Fruit fly (Drosophila melanogaster) ovary, adult (tissue): Measurements from ENCODE around the gene not.

Source experiments
- CG17801 ChIP-seq: fragments of 200-800 bp; optimal IDR thresholded peaks from 2 replicates; lab custom pipeline; 2019; ENCODE audit warnings: missing biosample characterization, mild to moderate bottlenecking, missing genetic modification characterization, moderate library complexity; ENCODE audit not compliant: partially characterized antibody

The not gene

dm6 chr3L:18628458-18628857 is 6.5 kb upstream of the not start:
- TF ChIP-seq CG17801 (GFP tag; lab: Kevin White, UChicago): no peak

DNA sequence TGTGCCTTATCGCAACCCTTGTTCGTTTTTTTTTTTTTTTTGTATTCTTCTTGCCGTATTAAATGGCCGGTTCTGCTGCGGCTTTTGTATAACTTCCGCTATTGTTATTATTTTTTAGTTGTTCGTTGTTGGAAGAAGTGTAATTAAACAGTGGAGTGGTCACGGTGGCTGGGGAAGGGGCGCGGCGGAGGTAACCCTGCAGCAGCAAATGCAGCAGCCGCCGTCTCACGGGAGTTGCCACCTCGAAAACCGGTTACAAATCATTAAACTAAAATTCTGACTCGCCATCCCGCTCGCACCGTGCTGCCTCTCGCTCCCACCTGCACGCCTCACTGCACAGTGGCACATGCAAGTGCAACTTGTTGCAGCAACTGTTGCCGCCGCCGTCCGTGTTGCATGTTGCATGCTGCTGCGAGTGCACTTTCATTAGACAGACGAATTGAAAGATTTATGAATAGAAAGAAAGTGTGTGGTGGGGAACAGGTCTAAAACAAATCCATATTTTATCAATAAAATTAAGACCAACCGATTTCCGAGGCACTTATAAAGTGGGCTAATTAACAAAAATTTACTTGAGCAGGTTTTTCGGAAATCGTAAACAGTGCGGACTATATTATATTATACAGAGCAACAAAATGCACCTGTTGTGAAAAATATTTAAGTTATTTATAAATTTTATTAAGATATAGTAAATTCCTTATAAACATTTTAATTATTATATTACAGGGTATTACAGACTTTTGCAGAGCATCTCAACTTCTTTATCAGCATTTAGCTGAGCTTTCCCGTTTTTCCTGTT is 5.9 kb upstream of the not start:
- TF ChIP-seq CG17801 (GFP tag; lab: Kevin White, UChicago): no peak

DNA sequence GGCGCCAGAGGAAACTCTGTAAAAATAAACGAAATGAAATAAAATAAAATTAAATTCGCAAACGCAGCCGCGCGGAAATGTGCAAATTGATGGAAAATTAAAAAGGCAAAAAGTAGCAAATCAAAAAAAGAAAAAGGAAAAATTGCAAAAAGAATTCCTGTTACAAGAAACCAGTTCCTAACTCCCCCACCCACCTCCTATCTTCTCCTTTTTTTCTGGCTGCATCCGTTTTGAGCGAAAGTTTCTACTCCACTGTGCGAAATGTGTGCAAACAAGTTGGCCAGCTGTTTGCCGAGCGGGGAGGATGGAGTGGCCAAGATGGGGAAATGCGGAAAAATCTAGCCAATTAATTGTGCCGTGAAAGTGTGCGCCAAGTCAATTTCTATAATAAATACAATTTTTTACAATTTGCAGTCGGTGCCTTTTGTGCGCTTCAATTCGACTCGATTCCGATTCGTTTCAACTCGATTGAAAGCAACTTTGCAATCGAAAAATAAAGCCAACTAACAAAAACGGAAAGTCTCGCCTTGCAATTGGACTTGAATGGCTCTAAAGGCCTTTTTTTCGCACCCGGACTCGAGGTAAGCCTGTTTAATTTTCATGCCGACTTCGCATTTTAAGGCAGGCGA is 4.6 kb upstream of the not start:
- TF ChIP-seq CG17801 (GFP tag; lab: Kevin White, UChicago): no peak

DNA sequence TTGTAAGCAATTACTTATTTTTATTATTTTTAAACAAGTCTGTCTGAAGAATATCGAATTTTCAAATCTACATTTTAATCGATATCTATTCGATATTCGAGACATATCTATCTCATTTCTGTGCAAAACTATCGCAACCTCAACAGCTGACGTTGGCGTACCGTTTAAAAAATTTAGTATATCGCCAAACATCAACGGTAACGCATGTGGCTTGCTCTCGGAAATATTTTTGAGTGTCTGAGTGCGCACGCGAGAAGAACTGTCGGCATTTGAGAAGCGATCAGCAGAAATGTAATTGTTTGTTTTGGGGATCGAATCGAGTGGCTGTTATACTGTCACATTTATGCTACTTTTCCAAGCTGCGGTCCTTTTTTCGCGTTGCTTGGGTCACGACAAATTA is 3.9 kb upstream of the not start, which contains the start of gene MYPT-75D:
Gene MYPT-75D (plus strand): TSS at position 174 of the 400 bp plus-strand sequence.
- peak; percentile 57 for TF ChIP-seq CG17801 (GFP tag; lab: Kevin White, UChicago)

- TF ChIP-seq CG17801 (GFP tag; lab: Kevin White, UChicago): no peak
Observed at dm6 chr3L:18622422-18622739, 452 bp upstream of the not start, which contains the start of gene bora. Gene bora, plus strand, starts transcription at chr3L:18622692.

DNA sequence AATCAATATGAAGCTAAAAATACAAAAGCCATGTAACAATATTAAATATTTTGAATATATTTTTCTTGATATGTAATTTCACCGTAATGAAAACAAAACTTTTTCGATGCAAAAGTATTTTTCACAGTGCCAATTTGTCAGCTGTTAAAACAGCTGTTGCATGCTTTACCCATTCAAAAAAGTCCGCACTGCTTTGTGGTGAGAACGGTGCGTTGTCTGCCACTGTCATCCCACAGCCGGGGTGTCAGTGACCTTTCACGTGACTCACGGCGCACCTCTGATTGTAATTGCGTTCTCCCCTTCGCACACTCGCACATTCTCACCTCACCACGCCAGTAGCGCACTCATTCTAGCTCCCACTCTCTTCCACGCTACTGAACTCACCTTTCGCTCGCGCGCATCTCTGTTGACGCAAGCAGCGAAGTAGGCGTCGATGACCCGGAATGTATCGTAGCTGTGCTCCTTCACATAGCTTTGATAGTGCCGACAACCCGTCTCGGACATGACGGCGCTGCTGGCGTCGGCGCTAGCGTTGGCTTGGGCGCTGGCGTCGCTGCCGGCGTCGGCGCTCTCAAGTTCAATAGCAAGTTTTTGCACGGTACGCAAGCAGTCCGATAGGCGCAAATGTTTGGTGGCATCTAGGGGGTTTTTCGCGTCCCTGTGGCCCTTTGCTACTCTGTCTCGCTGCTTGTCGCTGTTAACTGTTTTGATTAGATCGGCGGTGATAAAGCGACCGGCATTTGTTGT is 768 bp downstream of the not start:
- no peak for TF ChIP-seq CG17801 (GFP tag; lab: Kevin White, UChicago)

DNA sequence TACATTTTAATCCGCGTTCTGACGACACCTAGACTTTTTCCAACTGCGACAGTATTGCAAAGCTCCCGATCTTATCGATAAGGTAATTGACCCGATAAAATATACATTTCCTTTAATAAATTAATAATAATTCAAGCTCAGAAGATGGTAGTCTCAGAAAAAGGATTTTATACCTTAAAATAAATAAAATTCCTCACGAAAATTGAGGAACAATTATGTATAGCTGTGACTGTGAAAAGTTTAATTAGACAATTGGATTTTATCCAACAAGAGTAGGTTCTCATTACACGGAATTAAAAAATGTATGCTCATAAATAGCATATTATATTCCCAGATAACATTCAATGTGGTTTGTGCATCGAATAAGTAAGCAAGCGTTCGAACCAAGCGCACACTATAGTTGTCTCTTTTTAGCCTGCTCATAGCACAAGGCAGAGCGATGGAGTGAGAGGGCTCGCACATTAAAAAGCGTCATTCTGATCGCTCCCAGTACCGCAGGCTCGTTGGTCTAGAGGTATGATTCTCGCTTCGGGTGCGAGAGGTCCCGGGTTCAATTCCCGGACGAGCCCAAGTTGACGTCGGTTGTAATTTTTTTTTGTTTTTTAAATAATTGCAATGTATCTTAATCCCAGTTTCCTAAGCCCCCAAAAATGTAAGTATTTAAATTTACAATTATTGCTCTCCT is 3.9 kb downstream of the not start, which contains the start of the genes CG13380 and CG4174:
Gene CG13380 (minus strand): TSS at position 51 of the 685 bp plus-strand sequence.
Gene CG4174 (minus strand): TSS at position 51 of the 685 bp plus-strand sequence.
- TF ChIP-seq CG17801 (GFP tag; lab: Kevin White, UChicago): peak; percentile 43

DNA sequence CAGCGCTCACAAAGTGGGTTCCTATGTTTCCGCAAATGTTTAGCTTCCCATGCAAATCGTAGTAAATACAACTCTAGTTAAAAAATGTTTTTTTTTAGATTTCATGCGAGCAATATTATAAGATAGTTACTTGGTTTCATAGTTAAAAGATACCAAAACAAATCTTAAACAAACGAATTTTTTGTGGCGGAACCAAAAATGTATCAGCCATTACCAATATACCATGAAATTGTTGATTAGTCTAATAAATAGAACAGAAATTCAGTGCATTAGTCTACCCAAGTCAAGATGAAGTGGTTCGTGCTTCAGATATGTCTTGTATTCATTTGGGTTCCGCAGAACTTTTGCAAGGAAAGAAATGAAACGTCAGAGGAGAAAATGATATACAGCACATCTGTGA is 10.3 kb downstream of the not start, which contains the start of gene CG32199:
Gene CG32199 (plus strand): TSS at position 301 of the 400 bp plus-strand sequence.
- TF ChIP-seq CG17801 (GFP tag; lab: Kevin White, UChicago): no peak

DNA sequence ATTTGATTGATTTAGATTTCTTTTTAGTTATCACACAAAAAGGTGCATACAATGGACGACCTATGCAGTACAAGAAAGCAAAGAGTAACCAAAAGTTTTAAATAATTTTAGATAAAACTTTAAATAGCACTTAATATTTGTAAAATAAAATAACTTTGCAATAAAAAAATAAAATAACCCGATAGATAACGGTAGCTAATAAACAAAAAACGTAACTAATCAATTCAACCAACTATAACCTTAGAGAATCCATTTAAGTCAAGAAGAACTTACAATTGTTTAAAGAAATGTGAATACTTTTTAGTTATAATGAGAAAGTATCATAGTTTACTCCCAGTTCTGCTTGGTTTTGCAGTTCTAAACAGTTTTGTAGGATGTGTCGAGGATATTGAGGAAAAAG is 12.6 kb downstream of the not start, which contains the start of gene CG32201:
Gene CG32201 (plus strand): TSS at position 301 of the 400 bp plus-strand sequence.
- no peak for TF ChIP-seq CG17801 (GFP tag; lab: Kevin White, UChicago)

dm6 chr3L:18607162-18607561 is 14.8 kb downstream of the not start, which contains the start of gene CG18231:
Gene CG18231, plus strand, starts transcription at chr3L:18607462.
- TF ChIP-seq CG17801 (GFP tag; lab: Kevin White, UChicago): no peak

dm6 chr3L:18605172-18605571 is 16.8 kb downstream of the not start, which contains the start of gene CG18233:
Gene CG18233, plus strand, starts transcription at chr3L:18605472.
- TF ChIP-seq CG17801 (GFP tag; lab: Kevin White, UChicago): no peak

- TF ChIP-seq CG17801 (GFP tag; lab: Kevin White, UChicago): no peak
Observed at dm6 chr3L:18603125-18603524, 18.8 kb downstream of the not start, which contains the start of gene CG18234. Gene CG18234, plus strand, starts transcription at chr3L:18603425.

DNA sequence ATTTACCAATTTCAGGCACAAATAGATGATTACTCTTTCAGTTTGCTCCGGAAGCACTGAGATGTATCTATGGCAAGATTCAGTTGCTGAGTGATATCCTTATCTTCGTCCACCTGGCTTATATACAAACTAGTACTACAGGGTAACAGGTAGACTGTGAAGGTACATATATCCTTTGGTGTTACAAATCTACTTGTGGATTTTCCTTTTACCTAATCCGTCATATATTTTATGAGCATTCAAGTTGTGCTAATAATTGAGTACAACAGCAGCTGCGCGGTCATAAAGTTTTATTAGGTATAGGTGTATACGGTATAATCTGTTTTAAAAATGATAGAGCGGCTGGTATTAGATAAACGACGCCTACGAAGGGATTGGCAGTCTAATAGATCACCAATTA is 28.3 kb downstream of the not start, which contains the start of gene term:
Gene term (minus strand): TSS at position 101 of the 400 bp plus-strand sequence.
- TF ChIP-seq CG17801 (GFP tag; lab: Kevin White, UChicago): no peak

- TF ChIP-seq CG17801 (GFP tag; lab: Kevin White, UChicago): no peak
Observed at dm6 chr3L:18588387-18588786, 33.5 kb downstream of the not start, which contains the start of gene CG7271. Gene CG7271, plus strand, starts transcription at chr3L:18588759.
